ENCODE assay signal across 3 fruit fly cellular contexts in the genomic region with DNA sequence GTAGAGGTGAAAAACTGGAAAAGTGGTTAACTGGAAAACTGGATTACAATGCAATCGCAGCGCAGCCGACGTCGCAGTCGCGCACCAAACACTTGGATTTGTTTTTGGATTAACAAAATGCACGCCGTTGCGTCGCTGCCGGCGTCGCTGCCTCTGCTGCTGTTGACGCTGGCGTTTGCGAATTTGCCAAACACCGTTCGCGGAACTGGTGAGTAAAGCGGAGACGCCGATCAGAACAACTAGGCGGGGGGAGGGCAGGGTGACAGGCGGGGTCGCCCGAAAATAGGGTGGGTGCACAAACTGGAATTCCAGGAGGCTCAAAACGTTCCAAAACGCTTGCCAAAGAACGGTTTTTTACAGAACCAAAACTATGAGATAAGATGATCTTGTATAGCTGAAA.
A peak's percentile ranks its signal among the peaks of the same experiment; 100 is the strongest.
TF ChIP-seq lines count a peak whose summit lies in the region.

No protein-coding gene starts in this region.

- no peak for TF ChIP-seq CTCF in whole organism, embryonic (GFP tag; optimal IDR thresholded peaks at IDR 0.05; lab: Kevin White, UChicago)

TF ChIP-seq in whole organism, embryonic, 481 proteins besides CTCF, POLR2A, EP300 and RAD21:
- no peak for TF ChIP-seq CrebB (tag; optimal IDR thresholded peaks at IDR 0.05; lab: Kevin White, UChicago)
- TF ChIP-seq crol (GFP tag; IDR thresholded peaks at IDR 0.05; lab: Robert Waterston, UW): 0 out of 2 replicates have a peak, but pooled peaks have one; percentile 8
- TF ChIP-seq E2f2 (GFP tag; IDR thresholded peaks at IDR 0.05; lab: Robert Waterston, UW): no peak
- peak; percentile 55 for TF ChIP-seq Adf1 (GFP tag; IDR thresholded peaks at IDR 0.05; lab: Robert Waterston, UW)
- TF ChIP-seq unc-4 (GFP tag; IDR thresholded peaks at IDR 0.05; lab: Robert Waterston, UW; ENCODE audit: partially characterized antibody): no peak
- TF ChIP-seq sug (tag; optimal IDR thresholded peaks at IDR 0.05; lab: Kevin White, UChicago): no peak
- TF ChIP-seq Neu2 (GFP tag; optimal IDR thresholded peaks at IDR 0.05; lab: Kevin White, UChicago; ENCODE audit: borderline replicate concordance): no peak

TF ChIP-seq in whole organism, prepupa, 60 proteins besides CTCF, POLR2A, EP300 and RAD21:
- TF ChIP-seq CG6163 (GFP tag; IDR thresholded peaks at IDR 0.05; lab: Robert Waterston, UW): peak; percentile 36; the same call in 1 of the 3 replicates
- TF ChIP-seq Ets96B (tag; optimal IDR thresholded peaks at IDR 0.05; lab: Kevin White, UChicago): no peak
TF ChIP-seq in whole organism, prepupa: peak in this region for 1.

TF ChIP-seq in whole organism, wandering third instar larva, 38 proteins besides CTCF, POLR2A, EP300 and RAD21:
- peak; percentile 77 for TF ChIP-seq psq (GFP tag; optimal IDR thresholded peaks at IDR 0.05; lab: Kevin White, UChicago)
- TF ChIP-seq usp (GFP tag; optimal IDR thresholded peaks at IDR 0.05; lab: Kevin White, UChicago): no peak
- TF ChIP-seq Hr78 (GFP tag; optimal IDR thresholded peaks at IDR 0.05; lab: Kevin White, UChicago): no peak
- no peak for TF ChIP-seq dl (GFP tag; optimal IDR thresholded peaks at IDR 0.05; lab: Kevin White, UChicago; ENCODE audit: insufficient read depth in 1 of 2, partially characterized antibody in 2 of 2)
